Worm (Caenorhabditis elegans) whole organism, young adult: ENCODE results near the gene gfm-1.

Experiments used
- B0019.2 ChIP-seq: fragments of 200-800 bp; sonication (Bioruptor generic); conservative IDR thresholded peaks from 2 replicates; pipeline ENCODE4 v1.3.6; 2022; ENCODE audit warnings: missing genetic modification reagents, missing genetic modification characterization, missing compliant biosample characterization
- F23B12.7 ChIP-seq: sonication (generic microtip); optimal IDR thresholded peaks from 2 replicates; lab custom pipeline; 2017; ENCODE audit warnings: missing genetic modification characterization, mild to moderate bottlenecking, missing compliant biosample characterization, antibody characterized with exemption, moderate library complexity; ENCODE audit not compliant: insufficient read depth
- F33H1.4 ChIP-seq: fragments of 200-800 bp; sonication (Bioruptor generic); IDR thresholded peaks from 2 replicates; pipeline ENCODE4 v1.3.6; 2022; ENCODE audit warnings: missing genetic modification reagents, missing genetic modification characterization, missing compliant biosample characterization
- F49E8.2 ChIP-seq: sonication (generic microtip); optimal IDR thresholded peaks from 3 replicates; lab custom pipeline; 2017; ENCODE audit warnings: missing genetic modification characterization, mild to moderate bottlenecking, missing compliant biosample characterization, antibody characterized with exemption, moderate library complexity; ENCODE audit not compliant: insufficient read depth
- K11D2.4 ChIP-seq: fragments of 200-800 bp; sonication (Bioruptor generic); IDR thresholded peaks from 2 replicates; pipeline ENCODE4 v1.3.6; 2022; ENCODE audit warnings: missing genetic modification reagents, missing genetic modification characterization, missing compliant biosample characterization
- ama-1 ChIP-seq, 3 experiments: fragments of 150-350 bp in 1 of 3; sonication (generic microtip) in 2 of 3; optimal IDR thresholded peaks; 2 replicates each; lab custom pipeline; 2014 to 2018; ENCODE audit warnings: missing biosample characterization in 2 of 3, missing genetic modification characterization in 2 of 3, missing genetic modification reagents in 2 of 3
- athp-1 ChIP-seq: sonication (generic microtip); optimal IDR thresholded peaks from 2 replicates; lab custom pipeline; 2017; ENCODE audit warnings: mild to moderate bottlenecking, missing genetic modification characterization, missing compliant biosample characterization
- hmg-20 ChIP-seq: fragments of 200-800 bp; sonication (Bioruptor generic); IDR thresholded peaks from 2 replicates; pipeline ENCODE4 v1.3.6; 2022; ENCODE audit warnings: missing genetic modification reagents, missing genetic modification characterization, missing compliant biosample characterization
- pha-4 ChIP-seq: fragments of 150-350 bp; sonication (generic microtip); optimal IDR thresholded peaks from 2 replicates; lab custom pipeline; 2014; ENCODE audit warnings: missing biosample characterization, missing genetic modification reagents, missing genetic modification characterization
- repo-1 ChIP-seq: sonication (generic microtip); optimal IDR thresholded peaks from 2 replicates; lab custom pipeline; 2017; ENCODE audit warnings: mild to moderate bottlenecking, missing genetic modification characterization, missing compliant biosample characterization
- snpc-4 ChIP-seq, 5 experiments: fragments of 150-350 bp in 1 of 5; sonication (generic microtip) in 4 of 5; optimal IDR thresholded peaks; 2 replicates each; lab custom pipeline; 2014 to 2018; ENCODE audit warnings: missing genetic modification characterization in 5 of 5, missing biosample characterization in 3 of 5, antibody characterized with exemption in 2 of 5, mild to moderate bottlenecking in 2 of 5, missing compliant biosample characterization in 2 of 5, missing genotype in 2 of 5, moderate library complexity in 2 of 5, missing genetic modification reagents in 1 of 5
- xnd-1 ChIP-seq: sonication (generic microtip); optimal IDR thresholded peaks from 2 replicates; lab custom pipeline; 2016; ENCODE audit warnings: missing genotype, missing genetic modification reagents, missing genetic modification characterization, missing compliant biosample characterization
- ztf-18 ChIP-seq: sonication (generic microtip); optimal IDR thresholded peaks from 2 replicates; lab custom pipeline; 2016; ENCODE audit warnings: missing genotype, mild to moderate bottlenecking, missing genetic modification characterization, missing compliant biosample characterization

DNA sequence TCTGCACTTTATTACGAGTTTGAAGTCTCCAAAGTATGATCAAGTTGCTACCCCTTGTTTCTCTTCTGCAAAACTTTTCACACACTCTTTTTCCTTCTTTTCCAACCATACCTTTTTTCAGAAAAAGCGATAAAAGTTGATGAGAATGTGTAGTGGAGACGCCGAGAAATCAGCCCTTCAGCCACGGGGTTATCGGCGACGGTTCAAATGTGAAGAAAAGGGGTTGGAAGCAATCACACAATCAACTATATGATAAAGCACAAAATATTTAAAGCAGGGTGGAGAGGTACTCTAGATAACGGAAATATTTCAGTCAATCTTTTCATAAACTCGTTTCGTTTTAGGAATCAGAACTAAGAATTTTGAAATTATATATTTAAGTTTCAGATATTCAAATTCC, 44.2 kb upstream of the gfm-1 start, which contains the start of gene F42G4.5:
- TF ChIP-seq ztf-18 (tag; lab: Kevin White, UChicago): no peak
- no peak for TF ChIP-seq K11D2.4
- TF ChIP-seq pha-4: no peak
- no peak for TF ChIP-seq F49E8.2
- TF ChIP-seq athp-1: no peak
- no peak for TF ChIP-seq F23B12.7 (tag; lab: Kevin White, UChicago)
- no peak for TF ChIP-seq xnd-1
- TF ChIP-seq hmg-20 (GFP tag; lab: Robert Waterston, UW): no peak
- TF ChIP-seq ama-1 (optimal IDR thresholded peaks at IDR 0.05; lab: Kevin White, UChicago): no peak
- no peak for TF ChIP-seq ama-1 (GFP tag; optimal IDR thresholded peaks at IDR 0.05; lab: Kevin White, UChicago)
- no peak for TF ChIP-seq F33H1.4 (GFP tag; lab: Robert Waterston, UW)
- TF ChIP-seq B0019.2 (GFP tag; lab: Robert Waterston, UW): no peak
- no peak for TF ChIP-seq repo-1 (tag; lab: Kevin White, UChicago)
- TF ChIP-seq snpc-4 (GFP tag; optimal IDR thresholded peaks at IDR 0.05; lab: Kevin White, UChicago): no peak
- TF ChIP-seq snpc-4 (tag; optimal IDR thresholded peaks at IDR 0.05; lab: Kevin White, UChicago): no peak
